Fruit fly (Drosophila melanogaster): ENCODE data around the gene CG14969.
A peak's percentile ranks its signal among the peaks of the same experiment; 100 is the strongest.

The CG14969 gene

dm6 chr3L:3300345-3300744 is 34.4 kb downstream of the CG14969 start (continued):
- peak; percentile 78 for TF ChIP-seq Blimp-1 (GFP tag; optimal IDR thresholded peaks at IDR 0.05)
- no peak for TF ChIP-seq toy (GFP tag; IDR thresholded peaks at IDR 0.05)
- no peak for TF ChIP-seq wdn (GFP tag; IDR thresholded peaks at IDR 0.05)
- TF ChIP-seq CG7963 (GFP tag; IDR thresholded peaks at IDR 0.05; ENCODE audit: partially characterized antibody), result no peak
- no peak for TF ChIP-seq B-H2 (GFP tag; optimal IDR thresholded peaks at IDR 0.05)
- peak; percentile 2 for TF ChIP-seq disco-r (GFP tag; optimal IDR thresholded peaks at IDR 0.05)
- peak; percentile 71 for TF ChIP-seq ara (GFP tag; IDR thresholded peaks at IDR 0.05)
- peak; percentile 57; the same call in 1 of the 2 replicates for TF ChIP-seq stc (GFP tag; IDR thresholded peaks at IDR 0.05)
- no peak for TF ChIP-seq CG6791 (GFP tag; IDR thresholded peaks at IDR 0.05; ENCODE audit: partially characterized antibody)
- no peak for TF ChIP-seq Hand (GFP tag; optimal IDR thresholded peaks at IDR 0.05)
- TF ChIP-seq gro (GFP tag; optimal IDR thresholded peaks at IDR 0.05), result no peak
- TF ChIP-seq CG11085 (GFP tag; IDR thresholded peaks at IDR 0.05), result no peak
- TF ChIP-seq Taf1 (GFP tag; IDR thresholded peaks at IDR 0.05), result no peak
- TF ChIP-seq en (GFP tag; optimal IDR thresholded peaks at IDR 0.05), result peak; percentile 40
- TF ChIP-seq Drgx (GFP tag; IDR thresholded peaks at IDR 0.05), result peak; percentile 33; the same call in 1 of the 2 replicates
- TF ChIP-seq bsh (GFP tag; optimal IDR thresholded peaks at IDR 0.05), result peak in 1 of 2 experiments; percentile 66
- no peak for TF ChIP-seq hbn (GFP tag; IDR thresholded peaks at IDR 0.05; ENCODE audit: partially characterized antibody)
- no peak for TF ChIP-seq crp (GFP tag; optimal IDR thresholded peaks at IDR 0.05)
- TF ChIP-seq CG14667 (GFP tag; IDR thresholded peaks at IDR 0.05), result peak; percentile 56
- TF ChIP-seq dm (GFP tag; optimal IDR thresholded peaks at IDR 0.05), result no peak
- peak; percentile 81 for TF ChIP-seq CG31441 (GFP tag; IDR thresholded peaks at IDR 0.05)
- peak; percentile 18 for TF ChIP-seq CG8359 (GFP tag; optimal IDR thresholded peaks at IDR 0.05; ENCODE audit: borderline replicate concordance)
- TF ChIP-seq ind (GFP tag; optimal IDR thresholded peaks at IDR 0.05), result peak; percentile 69
- TF ChIP-seq Antp (GFP tag; optimal IDR thresholded peaks at IDR 0.05), result peak; percentile 22
- TF ChIP-seq CG3847 (GFP tag; IDR thresholded peaks at IDR 0.05), result peak; percentile 50
- peak; percentile 41 for TF ChIP-seq CG3407 (GFP tag; optimal IDR thresholded peaks at IDR 0.05)
- TF ChIP-seq abd-A (tag; optimal IDR thresholded peaks at IDR 0.05), result no peak
- TF ChIP-seq E2f1 (GFP tag; IDR thresholded peaks at IDR 0.05), result no peak
- TF ChIP-seq sug (tag; optimal IDR thresholded peaks at IDR 0.05), result no peak
- peak; percentile 25 for TF ChIP-seq org-1 (GFP tag; optimal IDR thresholded peaks at IDR 0.05)
- TF ChIP-seq CG13123 (GFP tag; optimal IDR thresholded peaks at IDR 0.05), result no peak
- no peak for TF ChIP-seq Doc2 (GFP tag; IDR thresholded peaks at IDR 0.05)
- TF ChIP-seq salm (tag; optimal IDR thresholded peaks at IDR 0.05), result peak; percentile 39
- TF ChIP-seq Jarid2 (GFP tag; optimal IDR thresholded peaks at IDR 0.05), result no peak
- TF ChIP-seq Nf-YA (GFP tag; IDR thresholded peaks at IDR 0.05), result no peak
- no peak for TF ChIP-seq CG2202 (tag; optimal IDR thresholded peaks at IDR 0.05)
- no peak for TF ChIP-seq mirr (GFP tag; optimal IDR thresholded peaks at IDR 0.05)
- TF ChIP-seq Trl (optimal IDR thresholded peaks at IDR 0.05), result no peak
- peak; percentile 3 for TF ChIP-seq Trl (GFP tag; optimal IDR thresholded peaks at IDR 0.05)
- no peak for TF ChIP-seq NC2β (GFP tag; optimal IDR thresholded peaks at IDR 0.05)
- peak; percentile 20 for TF ChIP-seq gsb-n (tag; optimal IDR thresholded peaks at IDR 0.05)
- TF ChIP-seq Hr39 (optimal IDR thresholded peaks at IDR 0.05), result no peak
- no peak for TF ChIP-seq nau (GFP tag; optimal IDR thresholded peaks at IDR 0.05)
- peak; percentile 61 for TF ChIP-seq gcm (GFP tag; optimal IDR thresholded peaks at IDR 0.05)
- TF ChIP-seq CG13287 (GFP tag; IDR thresholded peaks at IDR 0.05; ENCODE audit: partially characterized antibody), result no peak
- peak; percentile 76 for TF ChIP-seq unpg (GFP tag; optimal IDR thresholded peaks at IDR 0.05)
- no peak for TF ChIP-seq z (GFP tag; IDR thresholded peaks at IDR 0.05)
- TF ChIP-seq CG7786 (GFP tag; optimal IDR thresholded peaks at IDR 0.05), result peak; percentile 29
- TF ChIP-seq CG31365 (tag; optimal IDR thresholded peaks at IDR 0.05), result peak; percentile 15
- no peak for TF ChIP-seq CG13894 (tag; optimal IDR thresholded peaks at IDR 0.05)
- 0 out of 3 replicates have a peak, but pooled peaks have one; percentile 33 for TF ChIP-seq CG2889 (GFP tag; IDR thresholded peaks at IDR 0.05)
- no peak; the same call in 1 of the 2 replicates for TF ChIP-seq CG9932 (GFP tag; IDR thresholded peaks at IDR 0.05)
